Worm (Caenorhabditis elegans) whole organism, L3 larva: ENCODE data around the gene coel-1.
A peak's percentile ranks its signal among the peaks of the same experiment; 100 is the strongest.

Experiments
- elt-3 ChIP-seq, 3 experiments: fragments of 150-350 bp in 1 of 3; sonication (generic microtip) in 2 of 3; optimal IDR thresholded peaks; 2 replicates in 2 of 3; 4 replicates in 1 of 3; lab custom pipeline; 2014 to 2017; ENCODE audit warnings: missing biosample characterization in 3 of 3, missing genetic modification characterization in 3 of 3
- lin-39 ChIP-seq: fragments of 150-350 bp; optimal IDR thresholded peaks from 2 replicates; lab custom pipeline; 2018; ENCODE audit warnings: missing biosample characterization, missing genetic modification reagents, missing genetic modification characterization
- lsy-12 ChIP-seq: sonication (generic microtip); optimal IDR thresholded peaks from 2 replicates; lab custom pipeline; 2016; ENCODE audit warnings: mild to moderate bottlenecking, missing genetic modification characterization, missing compliant biosample characterization
- nhr-12 ChIP-seq: fragments of 150-350 bp; optimal IDR thresholded peaks from 2 replicates; lab custom pipeline; 2014; ENCODE audit warnings: missing biosample characterization, missing genetic modification characterization
- nhr-67 ChIP-seq: fragments of 150-350 bp; optimal IDR thresholded peaks from 2 replicates; lab custom pipeline; 2014; ENCODE audit warnings: missing biosample characterization, missing genetic modification characterization
- skn-1 ChIP-seq: fragments of 150-350 bp; optimal IDR thresholded peaks from 2 replicates; lab custom pipeline; 2014; ENCODE audit warnings: missing biosample characterization, missing genetic modification characterization
- tbx-2 ChIP-seq: sonication (generic microtip); optimal IDR thresholded peaks from 2 replicates; lab custom pipeline; 2016; ENCODE audit warnings: mild to moderate bottlenecking, missing genetic modification characterization, missing compliant biosample characterization

DNA sequence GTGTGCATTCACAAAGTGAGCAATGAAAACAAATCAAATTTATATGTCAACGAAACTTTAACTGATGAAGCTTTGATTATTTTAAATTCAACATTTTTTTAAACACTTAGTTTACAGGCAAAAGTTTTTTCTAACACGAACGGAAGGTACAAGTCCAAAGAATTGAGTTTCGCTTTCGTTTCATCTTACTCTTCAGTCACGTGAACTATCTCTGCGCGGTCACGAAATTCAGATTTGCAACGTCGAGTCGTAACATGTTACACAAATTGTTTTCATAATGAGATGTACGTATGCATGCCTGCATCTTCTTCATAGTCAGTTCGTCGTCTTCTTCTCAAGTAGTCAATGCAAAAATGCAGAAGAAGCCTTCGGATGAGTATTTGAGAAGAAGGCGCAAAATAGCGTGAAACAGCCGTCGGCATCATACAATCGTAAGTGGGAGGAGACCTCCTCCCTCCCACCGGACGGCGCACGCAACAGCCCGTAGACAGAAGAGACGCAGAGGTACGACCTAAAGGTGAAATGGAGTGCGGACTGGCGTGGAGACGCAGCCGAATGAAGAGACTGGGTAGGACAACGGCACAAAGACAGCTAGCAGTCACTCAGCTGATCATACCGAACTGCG is at the start of gene coel-1:
- TF ChIP-seq nhr-12 (tag; lab: Kevin White, UChicago): no peak
- TF ChIP-seq tbx-2 (tag; lab: Kevin White, UChicago): no peak
- TF ChIP-seq nhr-67: no peak
- peak; percentile 12 for TF ChIP-seq skn-1 (tag; lab: Kevin White, UChicago)
- TF ChIP-seq elt-3 (tag; optimal IDR thresholded peaks at IDR 0.05; lab: Kevin White, UChicago): no peak
- peak; percentile 72 for TF ChIP-seq lin-39
- peak; percentile 20 for TF ChIP-seq lsy-12 (tag; lab: Kevin White, UChicago)
